Fruit fly (Drosophila melanogaster): ENCODE data around the gene Rcd7.

The Rcd7 gene

dm6 chr3L:19560695-19561246, 15.9 kb downstream of the Rcd7 start (continued):
- peak; percentile 95 for TF ChIP-seq CG2120 (GFP tag; optimal IDR thresholded peaks at IDR 0.05)
- TF ChIP-seq grau (tag; optimal IDR thresholded peaks at IDR 0.05), result peak; percentile 94
- TF ChIP-seq CG12219 (GFP tag; optimal IDR thresholded peaks at IDR 0.05), result peak; percentile 92
- TF ChIP-seq peb (GFP tag; IDR thresholded peaks at IDR 0.05), result peak; percentile 86
- TF ChIP-seq Bdp1 (GFP tag; optimal IDR thresholded peaks at IDR 0.05), result peak; percentile 86
- peak; percentile 91 for TF ChIP-seq CG1647 (GFP tag; optimal IDR thresholded peaks at IDR 0.05)
- peak; percentile 79 for TF ChIP-seq CG11085 (GFP tag; IDR thresholded peaks at IDR 0.05)
- TF ChIP-seq shn (GFP tag; optimal IDR thresholded peaks at IDR 0.05), result peak; percentile 61
- peak; percentile 91 for TF ChIP-seq CG12942 (GFP tag; optimal IDR thresholded peaks at IDR 0.05)
- peak; percentile 85 for TF ChIP-seq dm (GFP tag; optimal IDR thresholded peaks at IDR 0.05)
- peak; percentile 91 for TF ChIP-seq ap (GFP tag; IDR thresholded peaks at IDR 0.05)
- TF ChIP-seq CG12236 (GFP tag; optimal IDR thresholded peaks at IDR 0.05), result peak; percentile 92
- peak; percentile 95 for TF ChIP-seq Xbp1 (GFP tag; optimal IDR thresholded peaks at IDR 0.05)
- TF ChIP-seq CG17612 (GFP tag; IDR thresholded peaks at IDR 0.05), result peak; percentile 79
- TF ChIP-seq Hr39 (optimal IDR thresholded peaks at IDR 0.05), result no peak
- peak; percentile 95 for TF ChIP-seq CG4820 (GFP tag; optimal IDR thresholded peaks at IDR 0.05)
- peak; percentile 75 for TF ChIP-seq ab (GFP tag; optimal IDR thresholded peaks at IDR 0.05)
- peak; percentile 99 for TF ChIP-seq fd102C (GFP tag; optimal IDR thresholded peaks at IDR 0.05)
- TF ChIP-seq ems (GFP tag; optimal IDR thresholded peaks at IDR 0.05), result peak; percentile 92
- no peak for TF ChIP-seq Opbp (GFP tag; IDR thresholded peaks at IDR 0.05; ENCODE audit: partially characterized antibody)
- TF ChIP-seq CG10959 (GFP tag; IDR thresholded peaks at IDR 0.05), result peak; percentile 95
- TF ChIP-seq CG18476 (GFP tag; optimal IDR thresholded peaks at IDR 0.05), result peak; percentile 92
- peak; percentile 92 for TF ChIP-seq chn (GFP tag; optimal IDR thresholded peaks at IDR 0.05)
- TF ChIP-seq B-H1 (GFP tag; IDR thresholded peaks at IDR 0.05), result peak; percentile 93
- peak; percentile 95 for TF ChIP-seq ranshi (GFP tag; IDR thresholded peaks at IDR 0.05)
- peak; percentile 92 for TF ChIP-seq ttk (GFP tag; IDR thresholded peaks at IDR 0.05)
- peak; percentile 71 for TF ChIP-seq stwl (tag; optimal IDR thresholded peaks at IDR 0.05)
- peak; percentile 97 for TF ChIP-seq CG12391 (tag; optimal IDR thresholded peaks at IDR 0.05)
- peak; percentile 94 for TF ChIP-seq Ssrp (tag; optimal IDR thresholded peaks at IDR 0.05)
- TF ChIP-seq Spps (tag; optimal IDR thresholded peaks at IDR 0.05), result peak; percentile 95
- peak; percentile 94 for TF ChIP-seq trh (GFP tag; optimal IDR thresholded peaks at IDR 0.05)
- no peak for TF ChIP-seq ato (GFP tag; IDR thresholded peaks at IDR 0.05; ENCODE audit: partially characterized antibody)
- TF ChIP-seq Dek (tag; optimal IDR thresholded peaks at IDR 0.05), result peak; percentile 93
- peak in 1 of 2 experiments; percentile 55 for TF ChIP-seq crp (GFP tag; optimal IDR thresholded peaks at IDR 0.05)
- TF ChIP-seq zen2 (GFP tag; IDR thresholded peaks at IDR 0.05; ENCODE audit: partially characterized antibody), result no peak
- no peak for TF ChIP-seq yki (optimal IDR thresholded peaks at IDR 0.05)
- TF ChIP-seq exex (tag; optimal IDR thresholded peaks at IDR 0.05), result peak; percentile 73
- TF ChIP-seq mam (GFP tag; optimal IDR thresholded peaks at IDR 0.05), result peak; percentile 90
- peak; percentile 87 for TF ChIP-seq tup (GFP tag; optimal IDR thresholded peaks at IDR 0.05)
- no peak for TF ChIP-seq lov (optimal IDR thresholded peaks at IDR 0.05)
- TF ChIP-seq lov (GFP tag; IDR thresholded peaks at IDR 0.05), result peak; percentile 97
- no peak for TF ChIP-seq D (optimal IDR thresholded peaks at IDR 0.05)
- peak; percentile 93 for TF ChIP-seq D (GFP tag; optimal IDR thresholded peaks at IDR 0.05)
- TF ChIP-seq row (GFP tag; IDR thresholded peaks at IDR 0.05), result peak; percentile 96
- peak; percentile 47 for TF ChIP-seq CTCF (GFP tag; optimal IDR thresholded peaks at IDR 0.05)
- peak; percentile 91 for TF ChIP-seq slou (GFP tag; optimal IDR thresholded peaks at IDR 0.05)
- TF ChIP-seq wek (GFP tag; optimal IDR thresholded peaks at IDR 0.05), result peak; percentile 76
- no peak for TF ChIP-seq amos (GFP tag; IDR thresholded peaks at IDR 0.05; ENCODE audit: partially characterized antibody)
- peak; percentile 96 for TF ChIP-seq dmrt99B (tag; optimal IDR thresholded peaks at IDR 0.05)
- peak; percentile 95 to 98 for TF ChIP-seq bsh (GFP tag; optimal IDR thresholded peaks at IDR 0.05)
- TF ChIP-seq CG10147 (GFP tag; optimal IDR thresholded peaks at IDR 0.05), result peak; percentile 94
- peak; percentile 92 for TF ChIP-seq CG4854 (GFP tag; optimal IDR thresholded peaks at IDR 0.05)

All from whole organism, embryonic.